Worm (Caenorhabditis elegans): ENCODE measurements around the gene tnc-2.

Gene tnc-2

DNA sequence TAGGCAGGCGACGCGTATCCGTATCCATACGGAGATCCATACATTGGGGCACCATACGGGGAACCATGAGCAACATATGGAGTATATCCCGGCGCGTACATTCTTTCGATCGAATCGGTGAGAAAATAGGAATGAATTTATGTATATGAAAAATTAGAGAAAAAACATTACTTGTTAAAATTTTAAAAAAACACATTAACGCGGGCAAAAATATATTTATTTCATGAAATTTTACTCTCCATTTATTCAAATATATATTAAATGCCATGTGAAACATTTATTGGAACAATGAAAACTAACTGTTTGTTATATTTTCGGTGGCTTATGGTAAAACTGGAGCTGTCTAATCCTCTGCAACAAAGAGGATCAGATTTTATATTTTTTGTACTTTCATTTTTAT lies 5.1 kb downstream of the tnc-2 start, which contains the start of gene ZK666.2:
ZK666.2 (minus strand) TSS at position 101 of the 400 bp plus-strand sequence.
- no peak for TF ChIP-seq egl-18 (GFP tag; IDR thresholded peaks at IDR 0.05)
- TF ChIP-seq lag-1 (GFP tag; IDR thresholded peaks at IDR 0.05): no peak
- no peak for TF ChIP-seq madf-10 (tag; optimal IDR thresholded peaks at IDR 0.05)
- TF ChIP-seq B0336.3 (GFP tag; IDR thresholded peaks at IDR 0.05): no peak
- no peak for TF ChIP-seq rec-8 (tag; optimal IDR thresholded peaks at IDR 0.05)
- TF ChIP-seq chd-7 (tag; optimal IDR thresholded peaks at IDR 0.05): no peak
- no peak for TF ChIP-seq attf-6 (GFP tag; IDR thresholded peaks at IDR 0.05)
- no peak for TF ChIP-seq nhr-179 (tag; optimal IDR thresholded peaks at IDR 0.05)
- TF ChIP-seq snpc-1.1 (tag; optimal IDR thresholded peaks at IDR 0.05; ENCODE audit: insufficient read depth): no peak
- no peak for TF ChIP-seq F57A8.1 (GFP tag; optimal IDR thresholded peaks at IDR 0.05)
- no peak for TF ChIP-seq ztf-28 (GFP tag; IDR thresholded peaks at IDR 0.05)
- TF ChIP-seq ets-4 (GFP tag; optimal IDR thresholded peaks at IDR 0.05): no peak
- TF ChIP-seq F39B2.1 (GFP tag; IDR thresholded peaks at IDR 0.05): no peak
- no peak for TF ChIP-seq ceh-58 (GFP tag; IDR thresholded peaks at IDR 0.05)
- TF ChIP-seq him-1 (tag; optimal IDR thresholded peaks at IDR 0.05): no peak
- TF ChIP-seq dpl-1 (GFP tag; optimal IDR thresholded peaks at IDR 0.05): no peak
- no peak for TF ChIP-seq nfyb-1 (GFP tag; IDR thresholded peaks at IDR 0.05)
- no peak for TF ChIP-seq attf-3 (GFP tag; conservative IDR thresholded peaks at IDR 0.05)
- no peak for TF ChIP-seq mel-28 (tag; optimal IDR thresholded peaks at IDR 0.05; ENCODE audit: borderline replicate concordance)
- no peak for TF ChIP-seq cebp-2 (GFP tag; IDR thresholded peaks at IDR 0.05)

DNA sequence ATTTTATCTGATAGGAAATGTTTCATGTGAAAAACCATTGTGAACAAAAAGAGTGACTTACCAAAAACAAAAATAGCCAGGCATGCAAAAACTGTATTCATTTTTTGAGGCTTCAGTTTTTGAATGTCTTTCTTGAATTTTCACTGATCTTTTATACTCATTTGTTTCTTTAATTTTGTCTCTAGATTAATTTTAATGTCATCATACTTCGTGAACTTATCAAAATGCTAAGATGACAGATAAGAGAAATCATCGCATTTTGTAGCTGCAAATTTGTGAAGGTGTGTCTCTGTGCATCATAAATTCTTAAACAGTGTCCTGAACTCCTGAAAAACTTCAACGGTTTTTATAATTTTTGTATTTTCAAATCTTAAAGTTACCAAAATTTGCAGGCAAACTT lies 9.4 kb downstream of the tnc-2 start, which contains the start of gene clec-58:
clec-58 (minus strand) TSS at position 101 of the 400 bp plus-strand sequence.
- no peak for TF ChIP-seq ztf-6 (GFP tag; IDR thresholded peaks at IDR 0.05)
- TF ChIP-seq D2030.7 (GFP tag; IDR thresholded peaks at IDR 0.05): no peak
- TF ChIP-seq mcd-1 (GFP tag; IDR thresholded peaks at IDR 0.05): no peak
- TF ChIP-seq B0035.1 (tag; optimal IDR thresholded peaks at IDR 0.05): no peak
- no peak for TF ChIP-seq nfyb-1 (GFP tag; IDR thresholded peaks at IDR 0.05)
- no peak for TF ChIP-seq hrde-1 (tag; optimal IDR thresholded peaks at IDR 0.05; ENCODE audit: borderline replicate concordance)

DNA sequence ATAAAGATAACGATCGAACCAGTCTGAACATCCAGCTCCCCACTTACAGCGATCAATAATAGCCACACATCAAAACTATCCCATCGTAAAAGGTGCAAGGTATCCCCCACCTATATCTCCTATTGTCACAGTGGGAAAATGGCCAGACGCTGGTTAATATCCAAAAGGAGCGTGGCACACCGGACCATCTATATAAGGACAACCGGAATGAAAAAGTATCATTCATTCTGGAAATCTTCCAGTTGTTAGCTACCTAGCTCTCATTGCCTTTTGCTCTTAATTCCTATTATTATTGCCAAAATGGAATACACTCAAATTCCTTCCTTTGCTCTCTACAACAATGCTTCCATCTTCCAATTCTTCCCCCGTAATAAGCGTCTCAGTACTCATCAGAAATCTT lies 10.3 kb downstream of the tnc-2 start, which contains the start of gene ZK666.4:
ZK666.4 (plus strand) TSS at position 301 of the 400 bp plus-strand sequence.
- TF ChIP-seq dpl-1 (GFP tag; optimal IDR thresholded peaks at IDR 0.05) (no peak), ceh-58 (GFP tag; IDR thresholded peaks at IDR 0.05) (no peak), lin-35 (GFP tag; optimal IDR thresholded peaks at IDR 0.05) (no peak), egl-44 (GFP tag; IDR thresholded peaks at IDR 0.05) (no peak), egl-18 (GFP tag; IDR thresholded peaks at IDR 0.05) (no peak), ceh-27 (GFP tag; optimal IDR thresholded peaks at IDR 0.05) (no peak), lag-1 (GFP tag; IDR thresholded peaks at IDR 0.05) (no peak), rec-8 (tag; optimal IDR thresholded peaks at IDR 0.05) (no peak), egrh-3 (GFP tag; IDR thresholded peaks at IDR 0.05) (no peak), somi-1 (GFP tag; optimal IDR thresholded peaks at IDR 0.05) (no peak), nfya-2 (GFP tag; IDR thresholded peaks at IDR 0.05) (no peak), Y53F4B.3 (GFP tag; IDR thresholded peaks at IDR 0.05) (no peak), ceh-100 (GFP tag; IDR thresholded peaks at IDR 0.05) (no peak), mxl-1 (tag; optimal IDR thresholded peaks at IDR 0.05) (no peak), attf-5 (GFP tag; optimal IDR thresholded peaks at IDR 0.05) (no peak)

Measured in whole organism, young adult.